Fruit fly (Drosophila melanogaster) Kc167 (cell line): ENCODE measurements around the gene Tlk.

Experiments
- Myc ChIP-seq: fragments of >200 bp; optimal IDR thresholded peaks from 2 replicates; lab custom pipeline; 2017; ENCODE audit warnings: missing external identifiers
- Sin3A ChIP-seq: fragments of >200 bp; optimal IDR thresholded peaks from 2 replicates; lab custom pipeline; 2018; ENCODE audit warnings: missing external identifiers
- h ChIP-seq: fragments of >200 bp; optimal IDR thresholded peaks from 3 replicates; lab custom pipeline; 2018; ENCODE audit warnings: missing external identifiers
- insv ChIP-seq: fragments of >200 bp; optimal IDR thresholded peaks from 3 replicates; lab custom pipeline; 2018; ENCODE audit warnings: missing external identifiers
- psq ChIP-seq: fragments of >200 bp; optimal IDR thresholded peaks from 2 replicates; lab custom pipeline; 2017; ENCODE audit warnings: missing external identifiers
- ttk ChIP-seq: sonication (Bioruptor generic); optimal IDR thresholded peaks from 2 replicates; lab custom pipeline; 2017; ENCODE audit warnings: missing external identifiers

The Tlk gene

dm6 chrX:3693989-3694769 lies 25.6 kb upstream of the Tlk start:
- no peak for TF ChIP-seq Sin3A (lab: Kevin White, UChicago)
- TF ChIP-seq insv (lab: Kevin White, UChicago), result no peak
- no peak for TF ChIP-seq psq (lab: Kevin White, UChicago)
- no peak for TF ChIP-seq Myc (lab: Kevin White, UChicago)
- no peak for TF ChIP-seq ttk (lab: Kevin White, UChicago)
- TF ChIP-seq h (lab: Kevin White, UChicago), result no peak

- TF ChIP-seq Sin3A (lab: Kevin White, UChicago) (no peak), h (lab: Kevin White, UChicago) (no peak), psq (lab: Kevin White, UChicago) (no peak), ttk (lab: Kevin White, UChicago) (no peak), insv (lab: Kevin White, UChicago) (no peak)
These were observed 25.0 kb upstream of the Tlk start for dm6 chrX:3694770-3695145.

dm6 chrX:3695151-3695988 lies 24.4 kb upstream of the Tlk start:
- TF ChIP-seq Myc (lab: Kevin White, UChicago) (no peak), insv (lab: Kevin White, UChicago) (no peak), psq (lab: Kevin White, UChicago) (no peak), h (lab: Kevin White, UChicago) (no peak), Sin3A (lab: Kevin White, UChicago) (no peak), ttk (lab: Kevin White, UChicago) (no peak)

- TF ChIP-seq Sin3A (lab: Kevin White, UChicago), result no peak
- TF ChIP-seq ttk (lab: Kevin White, UChicago), result no peak
- no peak for TF ChIP-seq Myc (lab: Kevin White, UChicago)
- TF ChIP-seq psq (lab: Kevin White, UChicago), result no peak
- no peak for TF ChIP-seq h (lab: Kevin White, UChicago)
- no peak for TF ChIP-seq insv (lab: Kevin White, UChicago)
These were observed 23.1 kb upstream of the Tlk start for dm6 chrX:3696540-3697206.

dm6 chrX:3704204-3704660 lies 15.6 kb upstream of the Tlk start:
- TF ChIP-seq Myc (lab: Kevin White, UChicago), result no peak
- TF ChIP-seq Sin3A (lab: Kevin White, UChicago), result no peak
- TF ChIP-seq h (lab: Kevin White, UChicago), result no peak
- TF ChIP-seq insv (lab: Kevin White, UChicago), result no peak
- TF ChIP-seq ttk (lab: Kevin White, UChicago), result no peak
- no peak for TF ChIP-seq psq (lab: Kevin White, UChicago)

dm6 chrX:3710531-3711084 lies 9.2 kb upstream of the Tlk start:
- TF ChIP-seq Sin3A (lab: Kevin White, UChicago), result no peak
- TF ChIP-seq h (lab: Kevin White, UChicago), result no peak
- no peak for TF ChIP-seq Myc (lab: Kevin White, UChicago)
- TF ChIP-seq ttk (lab: Kevin White, UChicago), result no peak
- TF ChIP-seq psq (lab: Kevin White, UChicago), result no peak
- TF ChIP-seq insv (lab: Kevin White, UChicago), result no peak

dm6 chrX:3714020-3714419 lies 5.8 kb upstream of the Tlk start:
- no peak for TF ChIP-seq psq (lab: Kevin White, UChicago)
- no peak for TF ChIP-seq h (lab: Kevin White, UChicago)
- no peak for TF ChIP-seq Myc (lab: Kevin White, UChicago)
- TF ChIP-seq insv (lab: Kevin White, UChicago), result no peak
- TF ChIP-seq ttk (lab: Kevin White, UChicago), result no peak
- TF ChIP-seq Sin3A (lab: Kevin White, UChicago), result no peak

- TF ChIP-seq Myc (lab: Kevin White, UChicago) (no peak), psq (lab: Kevin White, UChicago) (no peak), Sin3A (lab: Kevin White, UChicago) (no peak), h (lab: Kevin White, UChicago) (no peak), insv (lab: Kevin White, UChicago) (no peak), ttk (lab: Kevin White, UChicago) (no peak)
These were observed 4.2 kb upstream of the Tlk start for dm6 chrX:3715616-3716015.

dm6 chrX:3718592-3719267 lies 1.1 kb upstream of the Tlk start:
- no peak for TF ChIP-seq Sin3A (lab: Kevin White, UChicago)
- no peak for TF ChIP-seq ttk (lab: Kevin White, UChicago)
- TF ChIP-seq psq (lab: Kevin White, UChicago), result no peak
- no peak for TF ChIP-seq h (lab: Kevin White, UChicago)
- no peak for TF ChIP-seq Myc (lab: Kevin White, UChicago)
- no peak for TF ChIP-seq insv (lab: Kevin White, UChicago)
